Fruit fly (Drosophila melanogaster) whole organism, embryonic: ENCODE measurements around the gene CG43998.

Source experiments
- Awh ChIP-seq: fragments of 200-800 bp; sonication (Bioruptor generic); IDR thresholded peaks from 2 replicates; pipeline ENCODE4, ENCODE4 v1.3.6; 2022; ENCODE audit warnings: missing biosample characterization, missing genetic modification characterization
- Bteb2 ChIP-seq: fragments of 200-800 bp; sonication (Bioruptor generic); optimal IDR thresholded peaks from 2 replicates; lab custom pipeline; 2016; ENCODE audit warnings: missing biosample characterization, missing genetic modification characterization
- C15 ChIP-seq: fragments of 200-800 bp; sonication (Bioruptor generic); IDR thresholded peaks from 3 replicates; pipeline ENCODE4 v1.3.6; 2022; ENCODE audit warnings: missing biosample characterization, missing genetic modification characterization
- CG10209 ChIP-seq: fragments of 200-800 bp; sonication (Bioruptor generic); optimal IDR thresholded peaks from 3 replicates; lab custom pipeline; 2017; ENCODE audit warnings: missing biosample characterization, mild to moderate bottlenecking, missing genetic modification characterization, missing genetic modification reagents
- CG10321 ChIP-seq: fragments of 200-800 bp; sonication (Bioruptor generic); IDR thresholded peaks from 2 replicates; pipeline ENCODE4 v1.3.6; 2022; ENCODE audit warnings: missing biosample characterization, missing genetic modification characterization
- CG10366 ChIP-seq: fragments of 200-800 bp; sonication (Bioruptor generic); IDR thresholded peaks from 2 replicates; pipeline ENCODE4 v1.3.6; 2022; ENCODE audit warnings: missing biosample characterization, missing genetic modification characterization
- CG10543 ChIP-seq: fragments of 200-800 bp; sonication (Bioruptor generic); optimal IDR thresholded peaks from 3 replicates; lab custom pipeline; 2017; ENCODE audit warnings: missing biosample characterization, mild to moderate bottlenecking, missing genetic modification characterization, moderate library complexity
- CG10654 ChIP-seq: fragments of 200-800 bp; sonication (Bioruptor generic); optimal IDR thresholded peaks from 2 replicates; lab custom pipeline; 2016; ENCODE audit warnings: missing biosample characterization, missing genetic modification characterization
- CG10979 ChIP-seq: fragments of 200-800 bp; sonication (Bioruptor generic); optimal IDR thresholded peaks from 2 replicates; lab custom pipeline; 2018; ENCODE audit warnings: missing biosample characterization, mild to moderate bottlenecking, missing genetic modification characterization, moderate library complexity
- CG11504 ChIP-seq: fragments of 200-800 bp; sonication (Bioruptor generic); optimal IDR thresholded peaks from 3 replicates; lab custom pipeline; 2019; ENCODE audit warnings: missing biosample characterization, mild to moderate bottlenecking, missing genetic modification characterization, moderate library complexity
- CG11560 ChIP-seq: fragments of 200-800 bp; sonication (Bioruptor generic); IDR thresholded peaks from 3 replicates; pipeline ENCODE4 v1.3.6; 2022; ENCODE audit warnings: missing biosample characterization, missing genetic modification characterization
- CG12391 ChIP-seq: fragments of 200-800 bp; sonication (Bioruptor generic); optimal IDR thresholded peaks from 3 replicates; lab custom pipeline; 2018; ENCODE audit warnings: missing biosample characterization, mild to moderate bottlenecking, missing genetic modification characterization, moderate library complexity
- CG15011 ChIP-seq: fragments of 200-800 bp; sonication (Bioruptor generic); optimal IDR thresholded peaks from 3 replicates; lab custom pipeline; 2018; ENCODE audit warnings: missing biosample characterization, mild to moderate bottlenecking, missing genetic modification characterization
- CG17328 ChIP-seq: fragments of 200-800 bp; sonication (Bioruptor generic); IDR thresholded peaks from 2 replicates; pipeline ENCODE4 v1.3.6; 2022; ENCODE audit warnings: missing biosample characterization, missing genetic modification characterization
- CG17361 ChIP-seq: fragments of 200-800 bp; sonication (Bioruptor generic); IDR thresholded peaks from 3 replicates; pipeline ENCODE4 v1.3.6; 2022; ENCODE audit warnings: missing biosample characterization, missing genetic modification characterization
- CG17612 ChIP-seq: fragments of 200-800 bp; sonication (Bioruptor generic); IDR thresholded peaks from 2 replicates; pipeline ENCODE4 v1.3.6; 2022; ENCODE audit warnings: missing biosample characterization, missing genetic modification characterization
- CG2889 ChIP-seq: fragments of 200-800 bp; sonication (Bioruptor generic); IDR thresholded peaks from 3 replicates; pipeline ENCODE4 v1.3.6; 2022; ENCODE audit warnings: missing biosample characterization, missing genetic modification characterization
- CG31388 ChIP-seq: fragments of 200-800 bp; sonication (Bioruptor generic); optimal IDR thresholded peaks from 2 replicates; lab custom pipeline; 2016; ENCODE audit warnings: missing biosample characterization, missing genetic modification characterization
- CG6272 ChIP-seq: fragments of 200-800 bp; sonication (Bioruptor generic); IDR thresholded peaks from 2 replicates; pipeline ENCODE4 v1.3.6; 2022; ENCODE audit warnings: missing biosample characterization, missing genetic modification characterization
- CG6683 ChIP-seq: fragments of 200-800 bp; sonication (Bioruptor generic); optimal IDR thresholded peaks from 2 replicates; lab custom pipeline; 2017; ENCODE audit warnings: missing biosample characterization, mild to moderate bottlenecking, missing genetic modification characterization, missing genetic modification reagents
- CG6765 ChIP-seq: fragments of 200-800 bp; sonication (Bioruptor generic); optimal IDR thresholded peaks from 3 replicates; lab custom pipeline; 2017; ENCODE audit warnings: missing biosample characterization, mild to moderate bottlenecking, missing genetic modification characterization
- CG8359 ChIP-seq: fragments of 200-800 bp; sonication (Bioruptor generic); optimal IDR thresholded peaks from 2 replicates; lab custom pipeline; 2017; ENCODE audit warnings: missing biosample characterization, mild to moderate bottlenecking, missing genetic modification characterization, borderline replicate concordance
- CG9437 ChIP-seq: fragments of 200-800 bp; sonication (Bioruptor generic); optimal IDR thresholded peaks from 2 replicates; lab custom pipeline; 2018; ENCODE audit warnings: missing biosample characterization, mild to moderate bottlenecking, missing genetic modification characterization
- CG9609 ChIP-seq: fragments of 200-800 bp; sonication (Bioruptor generic); optimal IDR thresholded peaks from 3 replicates; lab custom pipeline; 2016; ENCODE audit warnings: missing biosample characterization, missing genetic modification characterization
- CG9817 ChIP-seq: fragments of 200-800 bp; sonication (Bioruptor generic); optimal IDR thresholded peaks from 2 replicates; lab custom pipeline; 2018; ENCODE audit warnings: missing biosample characterization, mild to moderate bottlenecking, missing genetic modification characterization, moderate library complexity
- ERR ChIP-seq: fragments of 200-800 bp; sonication (Bioruptor generic); optimal IDR thresholded peaks from 2 replicates; lab custom pipeline; 2016; ENCODE audit warnings: missing biosample characterization, missing genetic modification characterization
- HLH4C ChIP-seq: fragments of 200-800 bp; sonication (Bioruptor generic); IDR thresholded peaks from 3 replicates; pipeline ENCODE4 v1.3.6; 2022; ENCODE audit warnings: missing biosample characterization, missing genetic modification characterization; ENCODE audit not compliant: partially characterized antibody
- Kr ChIP-seq: fragments of 200-800 bp; sonication (Bioruptor generic); optimal IDR thresholded peaks from 2 replicates; lab custom pipeline; 2017; ENCODE audit warnings: missing biosample characterization, mild to moderate bottlenecking, missing genetic modification characterization
- MBD-R2 ChIP-seq: fragments of 200-800 bp; sonication (Bioruptor generic); IDR thresholded peaks from 2 replicates; pipeline ENCODE4 v1.3.6; 2022; ENCODE audit warnings: missing biosample characterization, missing genetic modification characterization
- NFAT ChIP-seq: fragments of 200-800 bp; sonication (Bioruptor generic); IDR thresholded peaks from 2 replicates; pipeline ENCODE4 v1.3.6; 2022; ENCODE audit warnings: missing biosample characterization, missing genetic modification characterization
- Nf-YB ChIP-seq: fragments of 200-800 bp; sonication (Bioruptor generic); optimal IDR thresholded peaks from 3 replicates; lab custom pipeline; 2019; ENCODE audit warnings: missing biosample characterization, mild to moderate bottlenecking, missing genetic modification characterization, moderate library complexity
- bbx ChIP-seq: fragments of 200-800 bp; sonication (Bioruptor generic); IDR thresholded peaks from 2 replicates; pipeline ENCODE4 v1.3.6; 2022; ENCODE audit warnings: missing biosample characterization, missing genetic modification characterization; ENCODE audit not compliant: partially characterized antibody
- chinmo ChIP-seq: fragments of 200-800 bp; sonication (Bioruptor generic); IDR thresholded peaks from 4 replicates; pipeline ENCODE4 v1.3.6; 2022; ENCODE audit warnings: missing biosample characterization, missing genetic modification characterization; ENCODE audit not compliant: partially characterized antibody
- disco-r ChIP-seq: fragments of 200-800 bp; sonication (Bioruptor generic); optimal IDR thresholded peaks from 2 replicates; lab custom pipeline; 2016; ENCODE audit warnings: missing biosample characterization, missing genetic modification characterization
- fru ChIP-seq: fragments of >200 bp; optimal IDR thresholded peaks from 2 replicates; lab custom pipeline; 2017
- gfzf ChIP-seq: fragments of 200-800 bp; sonication (Bioruptor generic); optimal IDR thresholded peaks from 2 replicates; lab custom pipeline; 2016; ENCODE audit warnings: missing biosample characterization, mild to moderate bottlenecking, missing genetic modification characterization, moderate library complexity
- grn ChIP-seq: fragments of 200-800 bp; sonication (Bioruptor generic); optimal IDR thresholded peaks from 3 replicates; lab custom pipeline; 2017; ENCODE audit warnings: missing biosample characterization, missing genetic modification characterization
- inv ChIP-seq: fragments of 200-800 bp; sonication (Bioruptor generic); IDR thresholded peaks from 2 replicates; pipeline ENCODE4 v1.3.6; 2022; ENCODE audit warnings: missing biosample characterization, missing genetic modification characterization; ENCODE audit not compliant: partially characterized antibody
- luna ChIP-seq: fragments of 200-800 bp; sonication (Bioruptor generic); optimal IDR thresholded peaks from 2 replicates; lab custom pipeline; 2016; ENCODE audit warnings: missing biosample characterization, missing genetic modification characterization
- nerfin-2 ChIP-seq: fragments of 200-800 bp; sonication (Bioruptor generic); IDR thresholded peaks from 2 replicates; pipeline ENCODE4 v1.3.6; 2022; ENCODE audit warnings: missing biosample characterization, missing genetic modification characterization; ENCODE audit not compliant: partially characterized antibody
- onecut ChIP-seq: fragments of 200-800 bp; sonication (Bioruptor generic); IDR thresholded peaks from 2 replicates; pipeline ENCODE4 v1.3.6; 2022; ENCODE audit warnings: missing biosample characterization, missing genetic modification characterization
- schlank ChIP-seq: fragments of 200-800 bp; sonication (Bioruptor generic); optimal IDR thresholded peaks from 2 replicates; lab custom pipeline; 2018; ENCODE audit warnings: missing biosample characterization, mild to moderate bottlenecking, missing genetic modification characterization
- sim ChIP-seq: fragments of 200-800 bp; sonication (Bioruptor generic); IDR thresholded peaks from 2 replicates; pipeline ENCODE4 v1.3.6; 2022; ENCODE audit warnings: missing biosample characterization, missing genetic modification characterization
- slp2 ChIP-seq: fragments of 200-800 bp; sonication (Bioruptor generic); optimal IDR thresholded peaks from 2 replicates; lab custom pipeline; 2016; ENCODE audit warnings: missing biosample characterization, missing genetic modification characterization
- sna ChIP-seq: fragments of 200-800 bp; sonication (Bioruptor generic); IDR thresholded peaks from 2 replicates; pipeline ENCODE4 v1.3.6; 2022; ENCODE audit warnings: missing biosample characterization, missing genetic modification characterization; ENCODE audit not compliant: partially characterized antibody
- tll ChIP-seq, 2 experiments: fragments of 200-800 bp in 1 of 2; fragments of >200 bp in 1 of 2; sonication (Bioruptor generic) in 1 of 2; optimal IDR thresholded peaks; 2 replicates each; lab custom pipeline; 2017 to 2019; ENCODE audit warnings: missing biosample characterization in 2 of 2, missing genetic modification characterization in 2 of 2, mild to moderate bottlenecking in 1 of 2, moderate library complexity in 1 of 2
- unpg ChIP-seq: fragments of 200-800 bp; sonication (Bioruptor generic); optimal IDR thresholded peaks from 3 replicates; lab custom pipeline; 2018; ENCODE audit warnings: missing biosample characterization, mild to moderate bottlenecking, missing genetic modification characterization, moderate library complexity
- vfl ChIP-seq: fragments of 200-800 bp; sonication (Bioruptor generic); optimal IDR thresholded peaks from 2 replicates; lab custom pipeline; 2016; ENCODE audit warnings: missing biosample characterization, missing genetic modification characterization
- z ChIP-seq: fragments of 200-800 bp; sonication (Bioruptor generic); IDR thresholded peaks from 3 replicates; pipeline ENCODE4 v1.3.6; 2022; ENCODE audit warnings: missing biosample characterization, missing genetic modification characterization

The CG43998 gene

DNA sequence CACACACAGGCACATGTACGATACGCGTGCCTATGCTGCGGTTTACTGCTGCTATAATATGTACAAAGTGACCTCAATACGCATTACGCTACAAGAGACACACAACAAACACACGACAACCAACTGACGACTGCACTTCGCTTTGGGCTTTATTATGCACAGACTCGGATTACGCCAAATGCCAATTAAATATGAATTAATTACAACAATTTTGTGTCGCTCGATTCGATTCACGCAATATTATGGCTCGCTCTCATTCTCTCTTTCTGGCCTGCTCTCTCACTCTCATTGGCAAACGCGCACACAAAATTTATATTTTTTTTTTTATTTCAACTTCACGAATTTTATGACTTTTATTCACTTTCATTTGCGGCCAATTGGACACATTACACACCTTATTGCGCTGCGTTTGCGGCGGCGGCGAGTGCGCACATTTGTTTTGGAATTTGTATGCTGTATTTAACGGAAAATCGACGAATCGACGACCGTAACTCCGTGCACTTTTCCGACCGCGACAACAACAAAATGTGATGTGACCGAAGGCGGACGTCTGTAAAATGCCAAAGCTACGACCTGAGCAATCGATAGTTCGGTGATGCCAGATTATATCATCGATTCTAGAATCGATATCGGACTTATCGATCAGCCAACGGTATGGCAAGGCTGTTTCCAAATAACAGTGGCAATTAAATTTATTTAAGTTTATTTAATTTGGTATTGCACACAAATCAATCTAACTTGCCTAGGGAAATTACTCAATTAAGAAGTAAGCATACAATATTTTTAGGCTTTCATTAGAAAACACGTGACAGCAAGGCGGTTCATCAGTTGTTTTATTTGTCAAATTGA lies 6.1 kb downstream of the CG43998 start, which contains the start of the genes sba and CG31141 (continued):
- peak; percentile 2 for TF ChIP-seq schlank (tag; lab: Kevin White, UChicago)
- no peak for TF ChIP-seq CG10654 (GFP tag; lab: Kevin White, UChicago)
- TF ChIP-seq fru (lab: Kevin White, UChicago), result no peak
- TF ChIP-seq Awh (GFP tag; lab: Robert Waterston, UW), result no peak
- TF ChIP-seq slp2 (GFP tag; lab: Kevin White, UChicago), result no peak
- no peak for TF ChIP-seq grn
- TF ChIP-seq CG17361, result 0 out of 3 replicates have a peak, but pooled peaks have one; percentile 7
- TF ChIP-seq CG17328 (GFP tag; lab: Robert Waterston, UW), result no peak
- no peak for TF ChIP-seq CG6683 (GFP tag; lab: Kevin White, UChicago)
- peak; percentile 29 for TF ChIP-seq CG12391 (tag; lab: Kevin White, UChicago)
- no peak for TF ChIP-seq CG10209 (GFP tag; lab: Kevin White, UChicago)
- peak; percentile 78; the same call in 1 of the 2 replicates for TF ChIP-seq inv
- TF ChIP-seq bbx (GFP tag; lab: Robert Waterston, UW), result peak; percentile 94
- no peak for TF ChIP-seq CG10321 (GFP tag; lab: Robert Waterston, UW)
- TF ChIP-seq CG6765 (GFP tag; lab: Kevin White, UChicago), result peak; percentile 28
- TF ChIP-seq HLH4C, result peak; percentile 84
- TF ChIP-seq ERR (GFP tag; lab: Kevin White, UChicago), result no peak
- TF ChIP-seq CG2889 (GFP tag; lab: Robert Waterston, UW), result no peak
- TF ChIP-seq unpg (GFP tag; lab: Kevin White, UChicago), result peak; percentile 10
- no peak for TF ChIP-seq CG9609 (GFP tag; lab: Kevin White, UChicago)
- no peak for TF ChIP-seq CG31388 (GFP tag; lab: Kevin White, UChicago)
- no peak for TF ChIP-seq CG15011 (GFP tag; lab: Kevin White, UChicago)
- no peak for TF ChIP-seq luna
- peak; percentile 13 for TF ChIP-seq CG9437 (GFP tag; lab: Kevin White, UChicago)
- TF ChIP-seq CG17612 (GFP tag; lab: Robert Waterston, UW), result no peak
- no peak for TF ChIP-seq CG10366
- no peak for TF ChIP-seq CG9817 (tag; lab: Kevin White, UChicago)
- TF ChIP-seq chinmo, result peak; percentile 54; the same call in 2 of the 4 replicates
- peak; percentile 88 for TF ChIP-seq nerfin-2
- no peak for TF ChIP-seq Nf-YB (GFP tag; lab: Kevin White, UChicago)
- TF ChIP-seq z, result no peak
- TF ChIP-seq tll (GFP tag; optimal IDR thresholded peaks at IDR 0.05; lab: Kevin White, UChicago), result peak in 1 of 2 experiments; percentile 20
- TF ChIP-seq C15 (GFP tag; lab: Robert Waterston, UW), result no peak
- peak; percentile 25; the same call in 1 of the 2 replicates for TF ChIP-seq CG6272 (GFP tag; lab: Robert Waterston, UW)
- no peak for TF ChIP-seq Bteb2 (GFP tag; lab: Kevin White, UChicago)
- no peak for TF ChIP-seq CG11560
- TF ChIP-seq CG10543 (GFP tag; lab: Kevin White, UChicago), result no peak
- TF ChIP-seq NFAT (GFP tag; lab: Robert Waterston, UW), result 0 out of 2 replicates have a peak, but pooled peaks have one; percentile 20
- TF ChIP-seq MBD-R2, result peak; percentile 57
- no peak for TF ChIP-seq sim (GFP tag; lab: Robert Waterston, UW)
- no peak for TF ChIP-seq disco-r (GFP tag; lab: Kevin White, UChicago)
- no peak for TF ChIP-seq Kr (GFP tag; lab: Kevin White, UChicago)
- peak; percentile 44 for TF ChIP-seq onecut (GFP tag; lab: Robert Waterston, UW)
- no peak for TF ChIP-seq vfl (GFP tag; lab: Kevin White, UChicago)
- TF ChIP-seq CG10979, result no peak
- TF ChIP-seq CG8359 (GFP tag; lab: Kevin White, UChicago), result no peak
- peak; percentile 88 for TF ChIP-seq gfzf
- peak; percentile 14 for TF ChIP-seq CG11504 (tag; lab: Kevin White, UChicago)
- TF ChIP-seq sna, result peak; percentile 73
